Fruit fly (Drosophila melanogaster) whole organism, prepupa: ENCODE data around the gene CG14137.

Experiments
- CG11294 ChIP-seq: fragments of 200-800 bp; sonication (Bioruptor generic); IDR thresholded peaks from 2 replicates; pipeline ENCODE4 v1.3.6; 2022; ENCODE audit warnings: missing biosample characterization, missing genetic modification characterization
- CG11902 ChIP-seq: fragments of 200-800 bp; sonication (Bioruptor generic); optimal IDR thresholded peaks from 3 replicates; lab custom pipeline; 2016; ENCODE audit warnings: missing biosample characterization, missing genetic modification characterization
- CG16779 ChIP-seq: fragments of 200-800 bp; sonication (Bioruptor generic); optimal IDR thresholded peaks from 3 replicates; lab custom pipeline; 2017; ENCODE audit warnings: missing biosample characterization, mild to moderate bottlenecking, missing genetic modification characterization
- CG3919 ChIP-seq: fragments of 200-800 bp; sonication (Bioruptor generic); optimal IDR thresholded peaks from 3 replicates; lab custom pipeline; 2016; ENCODE audit warnings: missing biosample characterization, missing genetic modification characterization
- CG6854 ChIP-seq: fragments of 200-800 bp; sonication (Bioruptor generic); optimal IDR thresholded peaks from 2 replicates; lab custom pipeline; 2017; ENCODE audit warnings: missing biosample characterization, mild to moderate bottlenecking, missing genetic modification characterization
- Hr39 ChIP-seq: fragments of 200-800 bp; sonication (Bioruptor generic); optimal IDR thresholded peaks from 2 replicates; lab custom pipeline; 2016; ENCODE audit warnings: missing biosample characterization, missing genetic modification characterization
- Smox ChIP-seq: fragments of 200-800 bp; sonication (Bioruptor generic); optimal IDR thresholded peaks from 3 replicates; lab custom pipeline; 2016; ENCODE audit warnings: missing biosample characterization, missing genetic modification characterization
- fd59A ChIP-seq: fragments of 200-800 bp; sonication (Bioruptor generic); optimal IDR thresholded peaks from 2 replicates; lab custom pipeline; 2017; ENCODE audit warnings: missing biosample characterization, mild to moderate bottlenecking, missing genetic modification characterization, missing genetic modification reagents

dm6 chr3L:11602040-11602439 is 2.2 kb upstream of the CG14137 start:
- no peak for TF ChIP-seq Hr39 (GFP tag; lab: Kevin White, UChicago)
- no peak for TF ChIP-seq CG3919 (GFP tag; lab: Kevin White, UChicago)
- TF ChIP-seq fd59A (GFP tag; lab: Kevin White, UChicago): no peak
- no peak for TF ChIP-seq CG16779 (tag; lab: Kevin White, UChicago)
- TF ChIP-seq CG11902 (GFP tag; lab: Kevin White, UChicago): no peak
- no peak for TF ChIP-seq CG11294 (GFP tag; lab: Robert Waterston, UW)
- TF ChIP-seq Smox: no peak
- TF ChIP-seq CG6854 (GFP tag; lab: Kevin White, UChicago): no peak
